Worm (Caenorhabditis elegans) whole organism, young adult: ENCODE results near the gene srz-44.

ENCODE experiments used
- B0261.1 ChIP-seq: sonication (generic microtip); optimal IDR thresholded peaks from 2 replicates; lab custom pipeline; 2016; ENCODE audit warnings: mild to moderate bottlenecking, missing genetic modification characterization, moderate library complexity, missing compliant biosample characterization
- B0336.3 ChIP-seq: fragments of 200-800 bp; sonication (Bioruptor generic); IDR thresholded peaks from 2 replicates; pipeline ENCODE4 v1.3.6; 2022; ENCODE audit warnings: missing genetic modification characterization, missing compliant biosample characterization
- F23B12.7 ChIP-seq: sonication (generic microtip); optimal IDR thresholded peaks from 2 replicates; lab custom pipeline; 2017; ENCODE audit warnings: missing genetic modification characterization, mild to moderate bottlenecking, missing compliant biosample characterization, antibody characterized with exemption, moderate library complexity; ENCODE audit not compliant: insufficient read depth
- F37B4.10 ChIP-seq: fragments of 200-800 bp; sonication (Bioruptor generic); IDR thresholded peaks from 2 replicates; pipeline ENCODE4 v1.3.6; 2022; ENCODE audit warnings: missing genetic modification characterization, missing compliant biosample characterization
- F49E8.2 ChIP-seq: sonication (generic microtip); optimal IDR thresholded peaks from 3 replicates; lab custom pipeline; 2017; ENCODE audit warnings: missing genetic modification characterization, mild to moderate bottlenecking, missing compliant biosample characterization, antibody characterized with exemption, moderate library complexity; ENCODE audit not compliant: insufficient read depth
- T26A5.8 ChIP-seq: sonication (generic microtip); optimal IDR thresholded peaks from 2 replicates; lab custom pipeline; 2016; ENCODE audit warnings: missing genetic modification characterization, missing compliant biosample characterization
- aptf-2 ChIP-seq: fragments of 200-800 bp; sonication (Bioruptor generic); conservative IDR thresholded peaks from 2 replicates; pipeline ENCODE4 v1.3.6; 2022; ENCODE audit warnings: missing genetic modification reagents, missing genetic modification characterization, missing compliant biosample characterization
- atf-7 ChIP-seq: sonication (generic microtip); optimal IDR thresholded peaks from 2 replicates; lab custom pipeline; 2017; ENCODE audit warnings: mild to moderate bottlenecking, missing genetic modification characterization, missing compliant biosample characterization
- attf-6 ChIP-seq: fragments of 200-800 bp; sonication (Bioruptor generic); IDR thresholded peaks from 2 replicates; pipeline ENCODE4 v1.3.6; 2022; ENCODE audit warnings: missing genetic modification reagents, missing genetic modification characterization, missing compliant biosample characterization
- bed-1 ChIP-seq: fragments of 200-800 bp; sonication (Bioruptor generic); IDR thresholded peaks from 2 replicates; pipeline ENCODE4 v1.3.6; 2022; ENCODE audit warnings: missing genetic modification reagents, missing genetic modification characterization, missing compliant biosample characterization
- ceh-58 ChIP-seq: fragments of 200-800 bp; sonication (Bioruptor generic); IDR thresholded peaks from 2 replicates; pipeline ENCODE4 v1.3.6; 2022; ENCODE audit warnings: missing genetic modification characterization, missing compliant biosample characterization
- ceh-91 ChIP-seq: fragments of 200-800 bp; sonication (Bioruptor generic); IDR thresholded peaks from 2 replicates; pipeline ENCODE4 v1.3.6; 2022; ENCODE audit warnings: missing genetic modification reagents, missing genetic modification characterization, missing compliant biosample characterization
- dox-1 ChIP-seq: fragments of 200-800 bp; sonication (Bioruptor generic); IDR thresholded peaks from 2 replicates; pipeline ENCODE4 v1.3.6; 2022; ENCODE audit warnings: missing genetic modification reagents, missing genetic modification characterization, missing compliant biosample characterization
- egrh-3 ChIP-seq: fragments of 200-800 bp; sonication (Bioruptor generic); IDR thresholded peaks from 2 replicates; pipeline ENCODE4 v1.3.6; 2022; ENCODE audit warnings: missing genetic modification reagents, missing genetic modification characterization, missing compliant biosample characterization
- ets-4 ChIP-seq: fragments of 200-800 bp; sonication (Bioruptor generic); optimal IDR thresholded peaks from 2 replicates; lab custom pipeline; 2018; ENCODE audit warnings: mild to moderate bottlenecking, missing genetic modification characterization, missing compliant biosample characterization
- him-1 ChIP-seq: sonication (generic microtip); optimal IDR thresholded peaks from 2 replicates; lab custom pipeline; 2016; ENCODE audit warnings: missing genotype, missing genetic modification reagents, missing genetic modification characterization, missing compliant biosample characterization
- hlh-26 ChIP-seq: fragments of 200-800 bp; sonication (Bioruptor generic); conservative IDR thresholded peaks from 2 replicates; pipeline ENCODE4 v1.3.6; 2022; ENCODE audit warnings: missing genetic modification reagents, missing genetic modification characterization, missing compliant biosample characterization
- hmg-1.2 ChIP-seq: fragments of 200-800 bp; sonication (Bioruptor generic); IDR thresholded peaks from 2 replicates; pipeline ENCODE4 v1.3.6; 2022; ENCODE audit warnings: missing genetic modification reagents, missing genetic modification characterization, missing compliant biosample characterization
- hrde-1 ChIP-seq: sonication (generic microtip); optimal IDR thresholded peaks from 2 replicates; lab custom pipeline; 2016; ENCODE audit warnings: missing genetic modification characterization, mild to moderate bottlenecking, missing compliant biosample characterization, moderate library complexity, missing genotype, missing genetic modification reagents, borderline replicate concordance
- hsf-1 ChIP-seq: fragments of 200-800 bp; sonication (Bioruptor generic); IDR thresholded peaks from 2 replicates; pipeline ENCODE4 v1.3.6; 2022; ENCODE audit warnings: missing genetic modification reagents, missing genetic modification characterization, missing compliant biosample characterization
- let-607 ChIP-seq, 2 experiments: fragments of 200-800 bp in 1 of 2; sonication (Bioruptor generic) in 1 of 2; sonication (generic microtip) in 1 of 2; optimal IDR thresholded peaks; 2 replicates each; lab custom pipeline; 2016 to 2018; ENCODE audit warnings: mild to moderate bottlenecking in 2 of 2, missing compliant biosample characterization in 2 of 2, missing genetic modification characterization in 2 of 2, moderate library complexity in 2 of 2, missing genotype in 1 of 2
- lsy-27 ChIP-seq: sonication (generic microtip); optimal IDR thresholded peaks from 2 replicates; lab custom pipeline; 2017; ENCODE audit warnings: missing genetic modification characterization, mild to moderate bottlenecking, missing compliant biosample characterization, antibody characterized with exemption, missing genotype, borderline replicate concordance; ENCODE audit not compliant: insufficient read depth
- madf-6 ChIP-seq: fragments of 200-800 bp; sonication (Bioruptor generic); IDR thresholded peaks from 2 replicates; pipeline ENCODE4 v1.3.6; 2022; ENCODE audit warnings: missing genetic modification reagents, missing genetic modification characterization, missing compliant biosample characterization
- madf-8 ChIP-seq: fragments of 200-800 bp; sonication (Bioruptor generic); conservative IDR thresholded peaks from 2 replicates; pipeline ENCODE4 v1.3.6; 2022; ENCODE audit warnings: missing genetic modification reagents, missing genetic modification characterization, missing compliant biosample characterization
- mcd-1 ChIP-seq: fragments of 200-800 bp; sonication (Bioruptor generic); IDR thresholded peaks from 2 replicates; pipeline ENCODE4 v1.3.6; 2022; ENCODE audit warnings: missing genetic modification reagents, missing genetic modification characterization, missing compliant biosample characterization
- mel-28 ChIP-seq: sonication (generic microtip); optimal IDR thresholded peaks from 2 replicates; lab custom pipeline; 2016; ENCODE audit warnings: borderline replicate concordance, mild to moderate bottlenecking, missing genetic modification characterization, missing compliant biosample characterization
- nhr-120 ChIP-seq: fragments of 200-800 bp; sonication (Bioruptor generic); IDR thresholded peaks from 2 replicates; pipeline ENCODE4 v1.3.6; 2022; ENCODE audit warnings: missing genetic modification characterization, missing compliant biosample characterization
- nhr-80 ChIP-seq: sonication (generic microtip); optimal IDR thresholded peaks from 2 replicates; lab custom pipeline; 2016; ENCODE audit warnings: missing genetic modification characterization, missing compliant biosample characterization
- somi-1 ChIP-seq: fragments of 200-800 bp; sonication (Bioruptor generic); optimal IDR thresholded peaks from 2 replicates; lab custom pipeline; 2018; ENCODE audit warnings: mild to moderate bottlenecking, missing genetic modification characterization, missing compliant biosample characterization
- tbp1 ChIP-seq: fragments of 200-800 bp; sonication (Bioruptor generic); optimal IDR thresholded peaks from 2 replicates; lab custom pipeline; 2018; ENCODE audit warnings: mild to moderate bottlenecking, missing genetic modification characterization, missing compliant biosample characterization
- unc-130 ChIP-seq: sonication (generic microtip); optimal IDR thresholded peaks from 2 replicates; lab custom pipeline; 2016; ENCODE audit warnings: missing genetic modification reagents, missing genetic modification characterization, missing compliant biosample characterization
- ztf-3 ChIP-seq: fragments of 200-800 bp; sonication (Bioruptor generic); optimal IDR thresholded peaks from 2 replicates; lab custom pipeline; 2018; ENCODE audit warnings: mild to moderate bottlenecking, missing genetic modification characterization, missing compliant biosample characterization

The srz-44 gene

DNA sequence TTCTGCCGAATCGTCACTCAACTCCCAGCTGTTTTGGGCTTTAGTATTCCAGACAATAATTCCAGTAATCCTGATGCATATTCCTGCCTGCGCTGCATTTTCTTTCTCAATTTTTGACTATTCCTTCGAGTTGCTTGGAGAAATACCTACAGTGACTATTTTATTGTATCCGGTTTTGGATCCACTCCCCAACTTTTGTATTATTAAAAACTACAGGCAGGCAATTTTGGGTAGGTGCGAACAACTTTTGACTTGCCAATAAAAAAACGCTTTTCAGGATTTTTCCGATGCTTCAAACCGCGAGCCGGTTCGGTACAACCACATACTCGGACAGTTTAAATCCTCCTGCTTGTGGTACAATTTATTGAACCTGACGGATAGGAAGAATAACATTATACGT is 24.2 kb downstream of the srz-44 start:
- no peak for TF ChIP-seq him-1 (tag; lab: Kevin White, UChicago)

DNA sequence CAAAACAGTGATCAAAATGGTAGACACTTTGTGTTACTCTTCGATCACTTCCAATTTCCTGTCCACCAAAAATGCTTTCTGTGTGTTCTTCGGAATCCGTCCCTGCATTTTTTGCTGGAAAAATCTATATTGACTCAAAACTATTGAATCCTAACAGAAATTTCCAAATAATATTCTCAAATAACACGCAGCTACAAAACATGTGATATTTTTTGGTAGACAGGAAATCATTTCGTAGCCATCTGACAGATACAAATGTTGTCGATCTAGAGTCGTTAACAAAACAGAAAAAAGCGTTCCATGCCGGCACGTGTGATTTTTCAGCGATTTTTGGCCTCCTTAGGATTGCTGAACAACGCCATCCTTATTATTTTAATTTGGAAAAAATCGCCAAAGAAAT is 25.9 kb downstream of the srz-44 start, which contains the start of gene str-263:
str-263 (plus strand) TSS at position 301 of the 400 bp plus-strand sequence.
- TF ChIP-seq let-607 (tag; optimal IDR thresholded peaks at IDR 0.05; lab: Kevin White, UChicago) (no peak), unc-130 (GFP tag; lab: Kevin White, UChicago) (no peak), attf-6 (GFP tag; lab: Robert Waterston, UW) (no peak), madf-8 (GFP tag; lab: Robert Waterston, UW) (no peak), F49E8.2 (tag; lab: Kevin White, UChicago) (no peak), mel-28 (no peak), mcd-1 (GFP tag; lab: Robert Waterston, UW) (no peak), T26A5.8 (no peak), ceh-58 (GFP tag; lab: Robert Waterston, UW) (no peak), hsf-1 (no peak), B0261.1 (tag; lab: Kevin White, UChicago) (no peak), lsy-27 (tag; lab: Kevin White, UChicago) (no peak), ztf-3 (no peak), tbp1 (GFP tag; lab: Kevin White, UChicago) (no peak), bed-1 (GFP tag; lab: Robert Waterston, UW) (no peak), madf-6 (GFP tag; lab: Robert Waterston, UW) (no peak), F23B12.7 (tag; lab: Kevin White, UChicago) (no peak), nhr-120 (GFP tag; lab: Robert Waterston, UW) (no peak), ets-4 (no peak), ceh-91 (GFP tag; lab: Robert Waterston, UW) (no peak)

DNA sequence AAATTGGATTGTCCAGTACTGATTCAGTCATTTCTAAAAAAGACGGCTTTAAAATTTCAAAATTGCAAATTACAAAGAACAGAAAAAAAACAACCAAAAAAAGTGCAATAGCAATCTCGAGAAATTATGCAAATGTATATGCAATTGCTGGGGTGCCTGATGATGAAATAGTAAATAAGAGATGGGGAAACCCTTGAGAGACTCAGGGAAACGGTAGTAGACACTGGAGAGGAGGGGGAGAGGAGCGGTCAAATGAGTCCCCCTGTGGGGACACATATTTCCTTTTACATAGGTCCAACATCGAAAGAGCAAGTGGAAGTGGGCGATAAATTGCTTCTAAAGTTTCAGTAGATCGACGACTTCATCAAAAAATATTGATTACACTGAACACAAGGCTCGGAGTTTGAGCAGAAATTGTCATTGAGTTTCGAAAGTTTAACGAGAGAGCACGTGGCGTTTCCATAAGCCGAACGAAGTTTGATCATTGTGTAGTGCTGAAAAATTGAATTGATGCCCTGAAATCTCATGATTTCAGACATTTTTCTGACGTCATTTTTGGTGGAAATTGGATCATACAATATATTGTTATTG is 28.3 kb downstream of the srz-44 start, which contains the start of the genes fbxa-153 and str-12:
fbxa-153 (minus strand) TSS at position 35 of the 591 bp plus-strand sequence.
str-12 (plus strand) TSS at position 541 of the 591 bp plus-strand sequence.
- TF ChIP-seq atf-7 (tag; lab: Kevin White, UChicago) (no peak), hmg-1.2 (GFP tag; lab: Robert Waterston, UW) (peak; percentile 23; the same call in 1 of the 2 replicates)
- TF ChIP-seq, all 124 proteins: peak for 1

DNA sequence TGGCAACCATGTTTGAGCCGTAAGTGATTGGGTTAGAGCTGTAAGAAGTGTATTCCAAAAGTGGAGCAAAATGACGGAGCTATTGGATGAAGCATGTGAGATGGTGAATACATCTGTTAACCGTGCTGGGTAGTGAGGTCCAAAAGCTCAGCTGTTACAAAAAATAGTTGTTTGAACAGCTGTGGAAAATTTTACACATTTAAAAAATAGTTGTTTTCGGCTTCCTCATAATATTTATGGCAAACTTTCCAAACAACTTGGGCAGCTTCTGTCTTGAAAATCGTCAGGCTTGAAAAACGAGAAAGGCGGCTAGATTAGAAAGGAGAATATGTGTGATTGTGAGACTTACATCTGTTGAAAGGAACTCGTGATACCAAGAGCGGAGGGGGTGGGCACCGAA is 33.7 kb downstream of the srz-44 start, which contains the start of gene fbxa-154:
fbxa-154 (minus strand) TSS at position 101 of the 400 bp plus-strand sequence.
- no peak for TF ChIP-seq hlh-26 (GFP tag; lab: Robert Waterston, UW)
- TF ChIP-seq aptf-2 (GFP tag; lab: Robert Waterston, UW), result no peak
- TF ChIP-seq egrh-3, result no peak
- TF ChIP-seq somi-1, result no peak
- no peak for TF ChIP-seq F37B4.10 (GFP tag; lab: Robert Waterston, UW)
- TF ChIP-seq B0336.3 (GFP tag; lab: Robert Waterston, UW), result no peak
- TF ChIP-seq him-1 (tag; lab: Kevin White, UChicago), result no peak
- TF ChIP-seq nhr-80 (tag; lab: Kevin White, UChicago), result no peak
- TF ChIP-seq, all 124 proteins: peak for 0

DNA sequence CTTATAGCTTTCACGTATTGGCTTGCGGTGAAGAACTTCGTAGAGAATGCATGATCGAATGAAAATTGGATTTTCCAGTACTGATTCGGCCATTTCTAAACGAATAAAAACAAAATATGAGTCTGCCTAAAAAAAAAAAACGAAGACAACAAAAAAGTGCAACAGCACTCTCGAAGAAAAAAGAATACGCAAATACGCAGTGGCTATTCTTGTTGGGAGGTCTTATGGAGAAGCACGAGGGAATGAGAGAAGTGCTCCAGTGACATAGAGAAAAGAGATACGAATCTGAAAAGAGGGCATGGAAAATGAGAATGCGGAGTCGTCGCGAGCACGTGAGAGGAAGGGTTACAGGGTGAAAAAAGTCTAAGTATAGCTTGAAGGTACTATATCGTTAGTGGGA is 36.5 kb downstream of the srz-44 start, which contains the start of gene fbxa-152:
fbxa-152 (minus strand) TSS at position 101 of the 400 bp plus-strand sequence.
- TF ChIP-seq hrde-1 (tag; lab: Kevin White, UChicago), result no peak
- no peak for TF ChIP-seq him-1 (tag; lab: Kevin White, UChicago)
- no peak for TF ChIP-seq dox-1
